1 fruit fly cellular context compared by ENCODE assay signal in the genomic region with DNA sequence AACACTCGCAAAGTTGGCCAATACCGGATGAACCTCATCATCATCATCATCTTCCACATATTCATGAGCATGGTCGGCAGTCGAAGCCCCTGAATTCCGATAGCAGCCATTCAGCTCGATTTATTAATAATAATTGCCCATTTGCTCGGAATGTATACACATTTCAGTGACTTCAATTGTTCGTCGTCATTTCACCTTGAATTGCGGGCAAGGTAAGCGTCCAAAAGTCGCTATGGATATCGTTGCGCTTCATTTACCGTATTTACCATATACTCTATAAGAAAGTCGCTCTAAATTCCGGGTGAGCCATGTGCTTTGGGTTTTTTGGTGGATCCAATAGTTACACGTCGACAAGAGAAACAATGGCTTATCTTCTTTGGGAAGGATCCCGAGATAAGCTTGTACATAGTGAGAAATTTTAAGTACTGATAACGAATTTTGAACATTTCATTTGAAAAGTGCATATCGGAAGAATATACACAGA.
TF ChIP-seq lines count a peak whose summit lies in the region.

No protein-coding gene starts in this region.

TF ChIP-seq in whole organism, embryonic, 481 proteins besides CTCF, POLR2A, EP300 and RAD21 (continued from another document):
- TF ChIP-seq Sry-δ (GFP tag; optimal IDR thresholded peaks at IDR 0.05; lab: Kevin White, UChicago): no peak
- peak; percentile 18 for TF ChIP-seq CG10209 (GFP tag; optimal IDR thresholded peaks at IDR 0.05; lab: Kevin White, UChicago)
- TF ChIP-seq Ada2b (GFP tag; IDR thresholded peaks at IDR 0.05; lab: Robert Waterston, UW): peak; percentile 38; the same call in 1 of the 2 replicates
- TF ChIP-seq CG3065 (GFP tag; optimal IDR thresholded peaks at IDR 0.05; lab: Kevin White, UChicago): no peak
- no peak for TF ChIP-seq CG10543 (GFP tag; optimal IDR thresholded peaks at IDR 0.05; lab: Kevin White, UChicago)
- TF ChIP-seq az2 (GFP tag; optimal IDR thresholded peaks at IDR 0.05; lab: Kevin White, UChicago): peak; percentile 7
- TF ChIP-seq dm (GFP tag; optimal IDR thresholded peaks at IDR 0.05; lab: Kevin White, UChicago): peak; percentile 29
- TF ChIP-seq CrebB (tag; optimal IDR thresholded peaks at IDR 0.05; lab: Kevin White, UChicago): no peak
- TF ChIP-seq BEAF-32 (GFP tag; optimal IDR thresholded peaks at IDR 0.05; lab: Kevin White, UChicago): no peak
- TF ChIP-seq CG6689 (GFP tag; IDR thresholded peaks at IDR 0.05; lab: Robert Waterston, UW): peak; percentile 30; the same call in 1 of the 2 replicates
- TF ChIP-seq CG1602 (GFP tag; optimal IDR thresholded peaks at IDR 0.05; lab: Kevin White, UChicago): no peak
- TF ChIP-seq dan (GFP tag; IDR thresholded peaks at IDR 0.05; lab: Robert Waterston, UW): no peak
- TF ChIP-seq Hr51 (GFP tag; optimal IDR thresholded peaks at IDR 0.05; lab: Kevin White, UChicago): no peak
- TF ChIP-seq CG18619 (GFP tag; optimal IDR thresholded peaks at IDR 0.05; lab: Kevin White, UChicago): no peak
- peak; percentile 29; the same call in 1 of the 2 replicates for TF ChIP-seq CG4730 (GFP tag; IDR thresholded peaks at IDR 0.05; lab: Robert Waterston, UW)
- TF ChIP-seq Max (GFP tag; optimal IDR thresholded peaks at IDR 0.05; lab: Kevin White, UChicago): peak; percentile 2
- TF ChIP-seq CG16779 (GFP tag; IDR thresholded peaks at IDR 0.05; lab: Robert Waterston, UW): no peak
